Worm (Caenorhabditis elegans) whole organism, mixed stage, embryonic: ENCODE measurements around the gene srt-23.

ENCODE experiments used
- ces-1 ChIP-seq: fragments of 150-350 bp; optimal IDR thresholded peaks from 2 replicates; lab custom pipeline; 2014; ENCODE audit warnings: missing biosample characterization, missing genetic modification reagents, missing genetic modification characterization
- elt-1 ChIP-seq: sonication (generic microtip); optimal IDR thresholded peaks from 2 replicates; lab custom pipeline; 2017; ENCODE audit warnings: missing genetic modification characterization, mild to moderate bottlenecking, missing compliant biosample characterization, antibody characterized with exemption, moderate library complexity, borderline replicate concordance; ENCODE audit not compliant: insufficient read depth
- elt-3 ChIP-seq: fragments of 150-350 bp; optimal IDR thresholded peaks from 2 replicates; lab custom pipeline; 2014; ENCODE audit warnings: missing biosample characterization, missing genetic modification characterization
- nhr-28 ChIP-seq: fragments of 150-350 bp; optimal IDR thresholded peaks from 2 replicates; lab custom pipeline; 2014; ENCODE audit warnings: missing biosample characterization, missing genetic modification characterization
- snpc-4 ChIP-seq: fragments of 150-350 bp; optimal IDR thresholded peaks from 2 replicates; lab custom pipeline; 2014; ENCODE audit warnings: missing biosample characterization, missing genetic modification characterization
- unc-39 ChIP-seq: fragments of 150-350 bp; optimal IDR thresholded peaks from 2 replicates; lab custom pipeline; 2014; ENCODE audit warnings: missing biosample characterization, missing genetic modification characterization
- unc-62 ChIP-seq: fragments of 150-350 bp; optimal IDR thresholded peaks from 2 replicates; lab custom pipeline; 2014; ENCODE audit warnings: missing biosample characterization, missing genetic modification reagents, missing genetic modification characterization
- zip-8 ChIP-seq: fragments of 150-350 bp; optimal IDR thresholded peaks from 2 replicates; lab custom pipeline; 2014; ENCODE audit warnings: missing biosample characterization, missing genetic modification characterization

- no peak for TF ChIP-seq unc-62 (GFP tag; lab: Kevin White, UChicago)
- no peak for TF ChIP-seq ces-1 (GFP tag; lab: Kevin White, UChicago)
- no peak for TF ChIP-seq nhr-28 (tag; lab: Kevin White, UChicago)
- no peak for TF ChIP-seq elt-3
- no peak for TF ChIP-seq snpc-4 (tag; lab: Kevin White, UChicago)
- TF ChIP-seq elt-1, result no peak
- TF ChIP-seq zip-8 (tag; lab: Kevin White, UChicago), result no peak
- TF ChIP-seq unc-39, result no peak
Observed at ce11 chrIV:782393-782792, 25.9 kb downstream of the srt-23 start.
